Worm (Caenorhabditis elegans) whole organism, L2 larva: Measurements from ENCODE around the gene msp-10.

Experiments
- C34F6.9 ChIP-seq: fragments of 150-350 bp; optimal IDR thresholded peaks from 2 replicates; lab custom pipeline; 2014; ENCODE audit warnings: missing biosample characterization, missing genetic modification characterization
- R02D3.7 ChIP-seq: fragments of 150-350 bp; optimal IDR thresholded peaks from 2 replicates; lab custom pipeline; 2014; ENCODE audit warnings: missing biosample characterization, missing genetic modification characterization
- ZK546.5 ChIP-seq: sonication (generic microtip); optimal IDR thresholded peaks from 2 replicates; lab custom pipeline; 2017; ENCODE audit warnings: missing biosample characterization, missing genetic modification characterization
- alr-1 ChIP-seq: fragments of 150-350 bp; optimal IDR thresholded peaks from 2 replicates; lab custom pipeline; 2014; ENCODE audit warnings: missing biosample characterization, missing genetic modification characterization
- aly-2 ChIP-seq: fragments of 150-350 bp; optimal IDR thresholded peaks from 2 replicates; lab custom pipeline; 2014; ENCODE audit warnings: missing biosample characterization, missing genetic modification characterization
- ama-1 ChIP-seq: fragments of 150-350 bp; optimal IDR thresholded peaks from 2 replicates; lab custom pipeline; 2018; ENCODE audit warnings: inconsistent platforms
- blmp-1 ChIP-seq: sonication (generic microtip); optimal IDR thresholded peaks from 2 replicates; lab custom pipeline; 2017; ENCODE audit warnings: missing genetic modification characterization, mild to moderate bottlenecking, missing compliant biosample characterization, antibody characterized with exemption, moderate library complexity; ENCODE audit not compliant: insufficient read depth
- ceh-82 ChIP-seq: fragments of 150-350 bp; optimal IDR thresholded peaks from 2 replicates; lab custom pipeline; 2014; ENCODE audit warnings: missing biosample characterization, missing genetic modification characterization
- crh-2 ChIP-seq: sonication (generic microtip); optimal IDR thresholded peaks from 2 replicates; lab custom pipeline; 2017; ENCODE audit warnings: missing biosample characterization, missing genetic modification characterization
- elt-3 ChIP-seq: sonication (generic microtip); optimal IDR thresholded peaks from 2 replicates; lab custom pipeline; 2017; ENCODE audit warnings: missing biosample characterization, missing genetic modification characterization
- fos-1 ChIP-seq: fragments of 150-350 bp; optimal IDR thresholded peaks from 2 replicates; lab custom pipeline; 2014; ENCODE audit warnings: missing biosample characterization, missing genetic modification characterization
- gmeb-1 ChIP-seq: fragments of 150-350 bp; optimal IDR thresholded peaks from 2 replicates; lab custom pipeline; 2014; ENCODE audit warnings: missing biosample characterization, missing genetic modification characterization
- lin-13 ChIP-seq: fragments of 150-350 bp; optimal IDR thresholded peaks from 2 replicates; lab custom pipeline; 2014; ENCODE audit warnings: missing biosample characterization, missing genetic modification reagents, missing genetic modification characterization
- lsy-2 ChIP-seq, 2 experiments: fragments of 150-350 bp in 1 of 2; sonication (generic microtip) in 1 of 2; optimal IDR thresholded peaks; 2 replicates each; lab custom pipeline; 2014 to 2017; ENCODE audit warnings: missing biosample characterization in 2 of 2, missing genetic modification characterization in 2 of 2
- mab-5 ChIP-seq: fragments of 150-350 bp; optimal IDR thresholded peaks from 2 replicates; lab custom pipeline; 2014; ENCODE audit warnings: missing biosample characterization, missing genetic modification characterization
- mbf-1 ChIP-seq: sonication (generic microtip); optimal IDR thresholded peaks from 2 replicates; lab custom pipeline; 2017; ENCODE audit warnings: missing biosample characterization, missing genetic modification characterization
- mdl-1 ChIP-seq, 2 experiments: fragments of 150-350 bp in 1 of 2; sonication (generic microtip) in 1 of 2; optimal IDR thresholded peaks; 2 replicates each; lab custom pipeline; 2017; ENCODE audit warnings: missing biosample characterization in 2 of 2, missing genetic modification characterization in 2 of 2
- nhr-12 ChIP-seq: fragments of 150-350 bp; optimal IDR thresholded peaks from 2 replicates; lab custom pipeline; 2014; ENCODE audit warnings: missing biosample characterization, missing genetic modification characterization
- nhr-129 ChIP-seq: fragments of 150-350 bp; optimal IDR thresholded peaks from 2 replicates; lab custom pipeline; 2014; ENCODE audit warnings: missing biosample characterization, missing genetic modification characterization
- nhr-6 ChIP-seq: fragments of 150-350 bp; optimal IDR thresholded peaks from 2 replicates; lab custom pipeline; 2014; ENCODE audit warnings: missing biosample characterization, missing genetic modification characterization
- nhr-77 ChIP-seq: fragments of 150-350 bp; optimal IDR thresholded peaks from 2 replicates; lab custom pipeline; 2014; ENCODE audit warnings: missing biosample characterization, missing genetic modification characterization
- peb-1 ChIP-seq: fragments of 150-350 bp; optimal IDR thresholded peaks from 2 replicates; lab custom pipeline; 2014; ENCODE audit warnings: missing biosample characterization, missing genetic modification characterization
- sem-4 ChIP-seq: fragments of 150-350 bp; optimal IDR thresholded peaks from 2 replicates; lab custom pipeline; 2014; ENCODE audit warnings: missing biosample characterization, missing genetic modification reagents, missing genetic modification characterization
- skn-1 ChIP-seq: sonication (generic microtip); optimal IDR thresholded peaks from 2 replicates; lab custom pipeline; 2017; ENCODE audit warnings: missing biosample characterization, missing genetic modification characterization
- sma-3 ChIP-seq: sonication (generic microtip); optimal IDR thresholded peaks from 2 replicates; lab custom pipeline; 2016; ENCODE audit warnings: missing genetic modification reagents, missing genetic modification characterization, missing compliant biosample characterization
- snpc-4 ChIP-seq: fragments of 150-350 bp; optimal IDR thresholded peaks from 2 replicates; lab custom pipeline; 2014; ENCODE audit warnings: missing biosample characterization, missing genetic modification characterization
- unc-39 ChIP-seq: fragments of 150-350 bp; optimal IDR thresholded peaks from 2 replicates; lab custom pipeline; 2014; ENCODE audit warnings: missing biosample characterization, missing genetic modification characterization
- unc-55 ChIP-seq: fragments of 150-350 bp; sonication (generic microtip); optimal IDR thresholded peaks from 3 replicates; lab custom pipeline; 2014; ENCODE audit warnings: missing biosample characterization, missing genetic modification reagents, missing genetic modification characterization
- zag-1 ChIP-seq: fragments of 150-350 bp; optimal IDR thresholded peaks from 2 replicates; lab custom pipeline; 2014; ENCODE audit warnings: missing biosample characterization, missing genetic modification characterization
- ztf-1 ChIP-seq: fragments of 200-800 bp; sonication (Bioruptor generic); conservative IDR thresholded peaks from 2 replicates; pipeline ENCODE4 v1.3.6; 2022; ENCODE audit warnings: missing genetic modification characterization, missing compliant biosample characterization
- ztf-4 ChIP-seq: fragments of 150-350 bp; optimal IDR thresholded peaks from 2 replicates; lab custom pipeline; 2014; ENCODE audit warnings: missing biosample characterization, missing genetic modification characterization

msp-10 gene

DNA sequence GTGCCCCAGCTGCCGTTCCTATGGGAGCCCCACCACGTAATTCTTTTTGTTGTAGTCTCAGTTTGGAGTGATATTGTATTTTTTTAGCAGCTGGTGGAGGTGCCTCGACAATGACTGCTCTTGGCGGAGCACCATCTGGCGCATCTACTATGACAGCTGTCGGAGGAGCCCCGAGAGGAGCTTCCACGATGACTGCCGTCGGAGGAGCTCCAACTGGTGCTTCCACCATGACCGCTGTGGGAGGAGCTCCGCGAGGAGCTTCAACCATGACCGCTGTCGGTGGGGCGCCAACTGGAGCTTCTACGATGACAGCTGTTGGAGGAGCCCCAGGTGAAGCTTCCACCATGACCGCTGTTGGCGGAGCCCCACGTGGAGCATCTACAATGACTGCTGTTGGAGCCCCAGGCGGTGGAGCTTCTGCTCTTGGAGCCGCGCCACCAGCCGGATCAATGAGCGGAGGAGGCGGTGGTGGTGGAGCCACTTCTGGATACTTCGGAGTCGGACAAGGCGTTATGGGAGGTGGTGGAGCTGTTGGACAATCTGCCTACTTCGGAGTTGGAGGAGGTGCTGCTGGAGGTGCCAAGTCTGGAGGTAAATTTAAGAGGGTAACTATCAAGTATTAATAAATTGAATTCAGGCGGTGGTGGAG lies 15.5 kb downstream of the msp-10 start:
- TF ChIP-seq mdl-1 (tag; optimal IDR thresholded peaks at IDR 0.05; lab: Kevin White, UChicago) (no peak), zag-1 (tag; lab: Kevin White, UChicago) (no peak), mab-5 (no peak), unc-39 (tag; lab: Kevin White, UChicago) (no peak), nhr-129 (tag; lab: Kevin White, UChicago) (no peak), nhr-77 (tag; lab: Kevin White, UChicago) (no peak), crh-2 (tag; lab: Kevin White, UChicago) (no peak)
- TF ChIP-seq, all 48 proteins: peak for 0

- TF ChIP-seq ama-1: no peak
- no peak for TF ChIP-seq ZK546.5 (tag; lab: Kevin White, UChicago)
- peak; percentile 53 for TF ChIP-seq fos-1
Measured at ce11 chrIV:9854952-9855351, 17.5 kb downstream of the msp-10 start.

- TF ChIP-seq lsy-2 (tag; optimal IDR thresholded peaks at IDR 0.05; lab: Kevin White, UChicago) (no peak), ztf-1 (GFP tag; lab: Robert Waterston, UW) (no peak), mdl-1 (tag; optimal IDR thresholded peaks at IDR 0.05; lab: Kevin White, UChicago) (no peak), snpc-4 (no peak), ZK546.5 (tag; lab: Kevin White, UChicago) (no peak), sem-4 (tag; lab: Kevin White, UChicago) (no peak), nhr-6 (no peak)
- TF ChIP-seq, all 48 proteins: peak for 0
Measured at ce11 chrIV:9855712-9856111, 18.3 kb downstream of the msp-10 start, which contains the start of gene K07F5.12. K07F5.12 (plus strand) TSS chrIV:9856012.

- TF ChIP-seq fos-1: peak; percentile 2
- TF ChIP-seq unc-55 (GFP tag; lab: Kevin White, UChicago): peak; percentile 62
- TF ChIP-seq snpc-4: no peak
- no peak for TF ChIP-seq R02D3.7
- no peak for TF ChIP-seq skn-1
- TF ChIP-seq peb-1 (tag; lab: Kevin White, UChicago): no peak
- TF ChIP-seq ZK546.5 (tag; lab: Kevin White, UChicago): no peak
- no peak for TF ChIP-seq aly-2 (tag; lab: Kevin White, UChicago)
- peak; percentile 70 for TF ChIP-seq C34F6.9 (tag; lab: Kevin White, UChicago)
- no peak for TF ChIP-seq sem-4 (tag; lab: Kevin White, UChicago)
- peak; percentile 4 for TF ChIP-seq crh-2 (tag; lab: Kevin White, UChicago)
- peak; percentile 32 for TF ChIP-seq gmeb-1
- peak; percentile 61 for TF ChIP-seq nhr-129 (tag; lab: Kevin White, UChicago)
- TF ChIP-seq nhr-12 (tag; lab: Kevin White, UChicago): no peak
Measured at ce11 chrIV:9857952-9858488, 20.6 kb downstream of the msp-10 start, which contains the start of gene npp-1. npp-1 (plus strand) TSS chrIV:9858488.

- no peak for TF ChIP-seq gmeb-1
- TF ChIP-seq ceh-82 (tag; lab: Kevin White, UChicago): no peak
- TF ChIP-seq peb-1 (tag; lab: Kevin White, UChicago): no peak
- TF ChIP-seq lsy-2 (tag; optimal IDR thresholded peaks at IDR 0.05; lab: Kevin White, UChicago): no peak
- no peak for TF ChIP-seq aly-2 (tag; lab: Kevin White, UChicago)
- TF ChIP-seq elt-3: no peak
- no peak for TF ChIP-seq unc-39 (tag; lab: Kevin White, UChicago)
- no peak for TF ChIP-seq mdl-1 (tag; optimal IDR thresholded peaks at IDR 0.05; lab: Kevin White, UChicago)
- no peak for TF ChIP-seq ZK546.5 (tag; lab: Kevin White, UChicago)
- no peak for TF ChIP-seq ztf-4 (tag; lab: Kevin White, UChicago)
- no peak for TF ChIP-seq sma-3 (GFP tag; lab: Kevin White, UChicago)
- no peak for TF ChIP-seq alr-1 (tag; lab: Kevin White, UChicago)
- no peak for TF ChIP-seq unc-55 (GFP tag; lab: Kevin White, UChicago)
- TF ChIP-seq ztf-1 (GFP tag; lab: Robert Waterston, UW): no peak
- no peak for TF ChIP-seq zag-1 (tag; lab: Kevin White, UChicago)
- no peak for TF ChIP-seq mbf-1 (tag; lab: Kevin White, UChicago)
Measured at ce11 chrIV:9858970-9859369, 21.5 kb downstream of the msp-10 start.

DNA sequence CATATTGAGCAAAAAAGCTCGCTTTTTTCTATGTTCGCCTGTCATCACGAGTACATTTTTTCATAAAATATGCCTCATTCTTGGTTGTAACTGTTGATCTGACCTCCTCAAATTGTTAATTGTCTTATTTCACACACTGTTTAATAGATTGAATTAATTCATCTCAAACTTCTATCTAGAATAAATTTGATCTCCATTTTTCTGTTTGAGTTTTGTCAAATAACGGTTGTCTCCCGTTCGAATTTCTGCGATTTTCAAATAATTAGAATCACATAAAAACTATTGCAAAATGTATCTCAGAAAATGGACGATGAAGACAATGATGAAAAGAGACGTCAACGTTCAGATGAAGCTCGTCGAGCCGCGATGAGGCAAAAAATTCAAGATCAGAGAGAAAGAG lies 24.5 kb downstream of the msp-10 start, which contains the start of gene K07F5.14:
TSS of gene K07F5.14 (plus strand) at position 301 of the 400 bp plus-strand sequence.
- TF ChIP-seq C34F6.9 (tag; lab: Kevin White, UChicago) (no peak), lin-13 (GFP tag; lab: Kevin White, UChicago) (no peak), blmp-1 (tag; lab: Kevin White, UChicago) (no peak), ztf-4 (tag; lab: Kevin White, UChicago) (no peak), ceh-82 (tag; lab: Kevin White, UChicago) (no peak), ZK546.5 (tag; lab: Kevin White, UChicago) (no peak)
